Fruit fly (Drosophila melanogaster) whole organism, embryonic: ENCODE data around the gene CG31213.

Experiments used
- Asciz ChIP-seq: fragments of 200-800 bp; sonication (Bioruptor generic); optimal IDR thresholded peaks from 2 replicates; lab custom pipeline; 2017; ENCODE audit warnings: missing biosample characterization, mild to moderate bottlenecking, missing genetic modification characterization, missing genetic modification reagents
- CG10209 ChIP-seq: fragments of 200-800 bp; sonication (Bioruptor generic); optimal IDR thresholded peaks from 3 replicates; lab custom pipeline; 2017; ENCODE audit warnings: missing biosample characterization, mild to moderate bottlenecking, missing genetic modification characterization, missing genetic modification reagents
- CG10267 ChIP-seq: fragments of 200-800 bp; sonication (Bioruptor generic); optimal IDR thresholded peaks from 2 replicates; lab custom pipeline; 2018; ENCODE audit warnings: missing biosample characterization, mild to moderate bottlenecking, missing genetic modification characterization, moderate library complexity
- CG10321 ChIP-seq: fragments of 200-800 bp; sonication (Bioruptor generic); IDR thresholded peaks from 2 replicates; pipeline ENCODE4 v1.3.6; 2022; ENCODE audit warnings: missing biosample characterization, missing genetic modification characterization
- CG11560 ChIP-seq: fragments of 200-800 bp; sonication (Bioruptor generic); IDR thresholded peaks from 3 replicates; pipeline ENCODE4 v1.3.6; 2022; ENCODE audit warnings: missing biosample characterization, missing genetic modification characterization
- CG12659 ChIP-seq: fragments of 200-800 bp; sonication (Bioruptor generic); optimal IDR thresholded peaks from 3 replicates; lab custom pipeline; 2017; ENCODE audit warnings: mild to moderate bottlenecking, missing biosample characterization, missing genetic modification reagents, missing genetic modification characterization
- CG13775 ChIP-seq: fragments of 200-800 bp; sonication (Bioruptor generic); optimal IDR thresholded peaks from 3 replicates; lab custom pipeline; 2017; ENCODE audit warnings: missing biosample characterization, mild to moderate bottlenecking, missing genetic modification characterization
- CG1529 ChIP-seq: fragments of 200-800 bp; sonication (Bioruptor generic); optimal IDR thresholded peaks from 3 replicates; lab custom pipeline; 2018; ENCODE audit warnings: missing biosample characterization, missing genetic modification characterization
- CG16815 ChIP-seq: fragments of 200-800 bp; sonication (Bioruptor generic); optimal IDR thresholded peaks from 3 replicates; lab custom pipeline; 2017; ENCODE audit warnings: missing biosample characterization, mild to moderate bottlenecking, missing genetic modification characterization
- CG17829 ChIP-seq: fragments of 200-800 bp; optimal IDR thresholded peaks from 2 replicates; lab custom pipeline; 2019; ENCODE audit warnings: missing biosample characterization, mild to moderate bottlenecking, missing genetic modification characterization, moderate library complexity
- CG18011 ChIP-seq: fragments of 200-800 bp; sonication (Bioruptor generic); optimal IDR thresholded peaks from 2 replicates; lab custom pipeline; 2017; ENCODE audit warnings: missing biosample characterization, missing genetic modification characterization, mild to moderate bottlenecking, moderate library complexity, missing genotype
- CG18476 ChIP-seq: fragments of 200-800 bp; sonication (Bioruptor generic); optimal IDR thresholded peaks from 2 replicates; lab custom pipeline; 2016; ENCODE audit warnings: missing biosample characterization, mild to moderate bottlenecking, missing genetic modification characterization
- CG18599 ChIP-seq: fragments of 200-800 bp; sonication (Bioruptor generic); optimal IDR thresholded peaks from 3 replicates; lab custom pipeline; 2017; ENCODE audit warnings: missing biosample characterization, missing genetic modification characterization, mild to moderate bottlenecking, moderate library complexity, missing genetic modification reagents
- CG32772 ChIP-seq: fragments of 200-800 bp; sonication (Bioruptor generic); IDR thresholded peaks from 2 replicates; pipeline ENCODE4 v1.3.6; 2022; ENCODE audit warnings: missing biosample characterization, missing genetic modification characterization
- CG3407 ChIP-seq: fragments of 200-800 bp; sonication (Bioruptor generic); optimal IDR thresholded peaks from 2 replicates; lab custom pipeline; 2018; ENCODE audit warnings: missing biosample characterization, mild to moderate bottlenecking, missing genetic modification characterization
- CG3847 ChIP-seq: fragments of 200-800 bp; sonication (Bioruptor generic); IDR thresholded peaks from 2 replicates; pipeline ENCODE4 v1.3.6; 2022; ENCODE audit warnings: missing biosample characterization, missing genetic modification characterization
- CG4424 ChIP-seq: fragments of 200-800 bp; sonication (Bioruptor generic); optimal IDR thresholded peaks from 3 replicates; lab custom pipeline; 2016; ENCODE audit warnings: missing biosample characterization, missing genetic modification characterization
- CG8765 ChIP-seq: fragments of 200-800 bp; sonication (Bioruptor generic); IDR thresholded peaks from 2 replicates; pipeline ENCODE4 v1.3.6; 2022; ENCODE audit warnings: missing biosample characterization, missing genetic modification characterization
- Deaf1 ChIP-seq: fragments of 200-800 bp; optimal IDR thresholded peaks from 3 replicates; lab custom pipeline; 2019; ENCODE audit warnings: missing biosample characterization, mild to moderate bottlenecking, missing genetic modification characterization, moderate library complexity
- Dek ChIP-seq: fragments of 200-800 bp; sonication (Bioruptor generic); optimal IDR thresholded peaks from 3 replicates; lab custom pipeline; 2019; ENCODE audit warnings: missing biosample characterization, mild to moderate bottlenecking, missing genetic modification characterization, moderate library complexity
- Dp ChIP-seq: fragments of 200-800 bp; sonication (Bioruptor generic); optimal IDR thresholded peaks from 2 replicates; lab custom pipeline; 2018; ENCODE audit warnings: missing biosample characterization, mild to moderate bottlenecking, missing genetic modification characterization, moderate library complexity
- E2f2 ChIP-seq: fragments of 200-800 bp; sonication (Bioruptor generic); IDR thresholded peaks from 2 replicates; pipeline ENCODE4 v1.3.6; 2022; ENCODE audit warnings: missing biosample characterization, missing genetic modification characterization
- HLHmδ ChIP-seq: fragments of 200-800 bp; sonication (Bioruptor generic); optimal IDR thresholded peaks from 2 replicates; lab custom pipeline; 2018; ENCODE audit warnings: missing biosample characterization, mild to moderate bottlenecking, missing genetic modification characterization, moderate library complexity
- Hand ChIP-seq: fragments of 200-800 bp; sonication (Bioruptor generic); optimal IDR thresholded peaks from 2 replicates; lab custom pipeline; 2017; ENCODE audit warnings: mild to moderate bottlenecking, missing biosample characterization, missing genetic modification reagents, missing genetic modification characterization
- HmgZ ChIP-seq: fragments of 200-800 bp; sonication (Bioruptor generic); optimal IDR thresholded peaks from 2 replicates; lab custom pipeline; 2018; ENCODE audit warnings: missing biosample characterization, mild to moderate bottlenecking, missing genetic modification characterization
- Hmr ChIP-seq: fragments of 200-800 bp; sonication (Bioruptor generic); optimal IDR thresholded peaks from 3 replicates; lab custom pipeline; 2017; ENCODE audit warnings: mild to moderate bottlenecking, missing biosample characterization, missing genetic modification reagents, missing genetic modification characterization
- Mad ChIP-seq: fragments of 200-800 bp; sonication (Bioruptor generic); optimal IDR thresholded peaks from 2 replicates; lab custom pipeline; 2016; ENCODE audit warnings: missing biosample characterization, missing genetic modification characterization
- NfI ChIP-seq: fragments of 200-800 bp; sonication (Bioruptor generic); optimal IDR thresholded peaks from 3 replicates; lab custom pipeline; 2018; ENCODE audit warnings: missing biosample characterization, mild to moderate bottlenecking, missing genetic modification characterization, moderate library complexity
- PHDP ChIP-seq: fragments of 200-800 bp; sonication (Bioruptor generic); optimal IDR thresholded peaks from 3 replicates; lab custom pipeline; 2018; ENCODE audit warnings: missing biosample characterization, mild to moderate bottlenecking, missing genetic modification characterization, moderate library complexity
- Side ChIP-seq: fragments of 200-800 bp; sonication (Bioruptor generic); optimal IDR thresholded peaks from 2 replicates; lab custom pipeline; 2016; ENCODE audit warnings: missing biosample characterization, missing genetic modification characterization
- Six4 ChIP-seq: fragments of 200-800 bp; sonication (Bioruptor generic); optimal IDR thresholded peaks from 2 replicates; lab custom pipeline; 2016; ENCODE audit warnings: missing biosample characterization, missing genetic modification characterization
- Ssrp ChIP-seq: fragments of 200-800 bp; sonication (Bioruptor generic); optimal IDR thresholded peaks from 2 replicates; lab custom pipeline; 2018; ENCODE audit warnings: missing biosample characterization, mild to moderate bottlenecking, missing genetic modification characterization, moderate library complexity
- Taf1 ChIP-seq: fragments of 200-800 bp; sonication (Bioruptor generic); IDR thresholded peaks from 2 replicates; pipeline ENCODE4 v1.3.6; 2022; ENCODE audit warnings: missing biosample characterization, missing genetic modification characterization
- Xrp1 ChIP-seq: fragments of 200-800 bp; sonication (Bioruptor generic); IDR thresholded peaks from 2 replicates; pipeline ENCODE4 v1.3.6; 2022; ENCODE audit warnings: missing biosample characterization, missing genetic modification characterization
- ara ChIP-seq: fragments of 200-800 bp; sonication (Bioruptor generic); IDR thresholded peaks from 2 replicates; pipeline ENCODE4 v1.3.6; 2022; ENCODE audit warnings: missing biosample characterization, missing genetic modification characterization
- chm ChIP-seq: fragments of 200-800 bp; sonication (Bioruptor generic); IDR thresholded peaks from 2 replicates; pipeline ENCODE4 v1.3.6; 2022; ENCODE audit warnings: missing biosample characterization, missing genetic modification characterization
- dpn ChIP-seq, 2 experiments: fragments of 200-800 bp; sonication (Bioruptor generic); optimal IDR thresholded peaks; 3 replicates each; lab custom pipeline; 2016; ENCODE audit warnings: missing biosample characterization in 2 of 2, missing genetic modification characterization in 2 of 2
- esg ChIP-seq: fragments of 200-800 bp; sonication (Bioruptor generic); conservative IDR thresholded peaks from 2 replicates; pipeline ENCODE4 v1.3.6; 2022; ENCODE audit warnings: missing biosample characterization, missing genetic modification characterization
- exex ChIP-seq: fragments of 200-800 bp; sonication (Bioruptor generic); optimal IDR thresholded peaks from 4 replicates; lab custom pipeline; 2018; ENCODE audit warnings: missing biosample characterization, mild to moderate bottlenecking, missing genetic modification characterization, moderate library complexity
- fru ChIP-seq: fragments of >200 bp; optimal IDR thresholded peaks from 2 replicates; lab custom pipeline; 2017
- gem ChIP-seq: fragments of 200-800 bp; sonication (Bioruptor generic); optimal IDR thresholded peaks from 2 replicates; lab custom pipeline; 2019; ENCODE audit warnings: missing biosample characterization, mild to moderate bottlenecking, missing genetic modification characterization, moderate library complexity
- ham ChIP-seq: fragments of 200-800 bp; sonication (Bioruptor generic); IDR thresholded peaks from 2 replicates; pipeline ENCODE4 v1.3.6; 2022; ENCODE audit warnings: missing biosample characterization, missing genetic modification characterization
- pan ChIP-seq, 4 experiments: fragments of >200 bp in 3 of 4; fragments of 200-800 bp in 1 of 4; sonication (Bioruptor generic) in 1 of 4; optimal IDR thresholded peaks in 3 of 4; IDR thresholded peaks in 1 of 4; 2 replicates each; pipeline versions ENCODE4 v1.3.6 to Lab custom; 2017 to 2022; ENCODE audit warnings: missing biosample characterization in 2 of 4, missing genetic modification characterization in 2 of 4, mixed read lengths in 1 of 4
- row ChIP-seq: fragments of 200-800 bp; sonication (Bioruptor generic); IDR thresholded peaks from 3 replicates; pipeline ENCODE4 v1.3.6; 2022; ENCODE audit warnings: missing biosample characterization, missing genetic modification characterization
- run ChIP-seq: fragments of 200-800 bp; sonication (Bioruptor generic); optimal IDR thresholded peaks from 3 replicates; lab custom pipeline; 2018; ENCODE audit warnings: missing biosample characterization, mild to moderate bottlenecking, missing genetic modification characterization
- salm ChIP-seq: fragments of 200-800 bp; sonication (Bioruptor generic); optimal IDR thresholded peaks from 2 replicates; lab custom pipeline; 2018; ENCODE audit warnings: missing biosample characterization, mild to moderate bottlenecking, missing genetic modification characterization
- slou ChIP-seq: fragments of 200-800 bp; sonication (Bioruptor generic); optimal IDR thresholded peaks from 3 replicates; lab custom pipeline; 2016; ENCODE audit warnings: missing biosample characterization, missing genetic modification characterization
- ttk ChIP-seq: fragments of 200-800 bp; sonication (Bioruptor generic); IDR thresholded peaks from 2 replicates; pipeline ENCODE4 v2.1.2; 2022; ENCODE audit warnings: missing biosample characterization, missing genetic modification characterization
- unpg ChIP-seq: fragments of 200-800 bp; sonication (Bioruptor generic); optimal IDR thresholded peaks from 3 replicates; lab custom pipeline; 2018; ENCODE audit warnings: missing biosample characterization, mild to moderate bottlenecking, missing genetic modification characterization, moderate library complexity
- wor ChIP-seq: fragments of 200-800 bp; sonication (Bioruptor generic); IDR thresholded peaks from 2 replicates; pipeline ENCODE4 v1.3.6; 2022; ENCODE audit warnings: missing biosample characterization, missing genetic modification characterization

CG31213 gene

DNA sequence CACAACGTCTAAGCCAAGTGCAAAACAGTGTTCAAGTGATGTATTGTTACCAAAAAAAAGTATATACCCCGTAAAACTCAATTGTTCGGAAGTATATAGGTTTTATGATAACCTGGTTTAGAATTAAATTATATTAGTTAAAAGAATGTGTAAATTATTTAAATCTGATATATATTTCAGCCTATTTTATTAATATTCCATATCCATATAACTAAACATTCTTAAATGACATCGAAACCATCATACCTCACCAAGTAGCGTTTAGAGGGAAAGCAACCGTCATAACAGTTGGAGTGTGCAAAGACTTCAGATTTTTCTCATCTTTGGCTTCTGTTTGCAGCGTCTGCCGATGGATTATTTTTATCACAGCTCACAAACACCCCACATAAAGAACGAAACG is 26.8 kb downstream of the CG31213 start (continued):
- TF ChIP-seq CG3407 (GFP tag; lab: Kevin White, UChicago) (peak; percentile 67), Xrp1 (GFP tag; lab: Robert Waterston, UW) (peak; percentile 94), pan (optimal IDR thresholded peaks at IDR 0.05; lab: Kevin White, UChicago) (no peak), pan (GFP tag; optimal IDR thresholded peaks at IDR 0.05 in 1 of 2, IDR thresholded peaks at IDR 0.05 in 1 of 2) (peak in 1 of 2 experiments; percentile 90), CG3847 (GFP tag; lab: Robert Waterston, UW) (peak; percentile 64), CG1529 (GFP tag; lab: Kevin White, UChicago) (peak; percentile 67), CG13775 (GFP tag; lab: Kevin White, UChicago) (peak; percentile 65), gem (tag; lab: Kevin White, UChicago) (peak; percentile 92), esg (GFP tag; lab: Robert Waterston, UW) (peak; percentile 78), chm (GFP tag; lab: Robert Waterston, UW) (peak; percentile 61; the same call in 1 of the 2 replicates), CG4424 (GFP tag; lab: Kevin White, UChicago) (peak; percentile 67), CG10321 (GFP tag; lab: Robert Waterston, UW) (0 out of 2 replicates have a peak, but pooled peaks have one; percentile 25), CG18011 (GFP tag; lab: Kevin White, UChicago) (peak; percentile 12), CG12659 (GFP tag; lab: Kevin White, UChicago) (peak; percentile 80), Asciz (GFP tag; lab: Kevin White, UChicago) (peak; percentile 80), CG8765 (GFP tag; lab: Robert Waterston, UW) (peak; percentile 62), run (tag; lab: Kevin White, UChicago) (peak; percentile 69), Side (GFP tag; lab: Kevin White, UChicago) (no peak), Hand (GFP tag; lab: Kevin White, UChicago) (peak; percentile 67), CG32772 (GFP tag; lab: Robert Waterston, UW) (peak; percentile 85), wor (peak; percentile 39; the same call in 1 of the 2 replicates), Six4 (GFP tag; lab: Kevin White, UChicago) (peak; percentile 58), CG17829 (tag; lab: Kevin White, UChicago) (peak; percentile 91), exex (tag; lab: Kevin White, UChicago) (peak; percentile 39), CG10209 (GFP tag; lab: Kevin White, UChicago) (peak; percentile 73), fru (lab: Kevin White, UChicago) (no peak), E2f2 (GFP tag; lab: Robert Waterston, UW) (peak; percentile 54; the same call in 1 of the 2 replicates), salm (tag; lab: Kevin White, UChicago) (peak; percentile 70), Mad (GFP tag; lab: Kevin White, UChicago) (no peak), Taf1 (GFP tag; lab: Robert Waterston, UW) (0 out of 2 replicates have a peak, but pooled peaks have one; percentile 36), unpg (GFP tag; lab: Kevin White, UChicago) (peak; percentile 90), CG16815 (GFP tag; lab: Kevin White, UChicago) (peak; percentile 69), HLHmδ (GFP tag; lab: Kevin White, UChicago) (no peak), CG18476 (peak; percentile 53), ttk (GFP tag; lab: Robert Waterston, UW) (peak; percentile 83), ham (no peak), Dek (tag; lab: Kevin White, UChicago) (peak; percentile 73), CG11560 (no peak), NfI (GFP tag; lab: Kevin White, UChicago) (peak; percentile 67), slou (GFP tag; lab: Kevin White, UChicago) (peak; percentile 50), dpn (GFP tag; optimal IDR thresholded peaks at IDR 0.05; lab: Kevin White, UChicago) (peak in 1 of 2 experiments; percentile 73), Ssrp (tag; lab: Kevin White, UChicago) (peak; percentile 89), row (GFP tag; lab: Robert Waterston, UW) (peak; percentile 92), CG10267 (peak; percentile 83), CG18599 (peak; percentile 88), ara (GFP tag; lab: Robert Waterston, UW) (peak; percentile 86), PHDP (tag; lab: Kevin White, UChicago) (peak; percentile 90), Dp (no peak), Deaf1 (peak; percentile 55), Hmr (GFP tag; lab: Kevin White, UChicago) (peak; percentile 82), HmgZ (peak; percentile 54)
